Worm (Caenorhabditis elegans): ENCODE data around the gene F18E9.8.

F18E9.8 gene

DNA sequence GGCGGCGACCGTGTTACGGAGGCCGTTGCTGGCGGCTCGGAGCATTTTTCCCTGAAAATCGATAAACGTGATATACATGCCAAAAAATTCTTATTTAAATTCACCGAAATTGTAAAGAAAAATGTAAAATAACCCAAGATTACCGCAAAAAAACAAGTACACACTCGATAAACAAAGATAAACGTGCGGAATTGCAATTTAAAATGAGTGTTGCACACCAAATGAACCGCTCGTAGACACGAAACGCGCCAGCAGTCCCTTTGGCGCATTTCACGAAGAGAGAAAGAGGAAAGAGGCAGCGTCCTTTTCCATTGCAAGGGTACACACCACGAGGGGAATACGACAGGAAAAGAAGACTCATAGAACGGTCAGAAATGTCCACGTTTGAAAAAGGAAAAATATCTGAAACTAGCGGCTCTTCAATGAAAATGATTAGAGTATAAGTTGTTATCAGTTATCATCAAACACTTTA, 35.3 kb downstream of the F18E9.8 start, which contains the start of gene sdha-1 (continued):
- TF ChIP-seq attf-4 (tag; optimal IDR thresholded peaks at IDR 0.05) (no peak), spr-1 (tag; optimal IDR thresholded peaks at IDR 0.05) (peak; percentile 71), madf-5 (GFP tag; IDR thresholded peaks at IDR 0.05) (no peak), mdt-29 (GFP tag; IDR thresholded peaks at IDR 0.05) (no peak), nhr-42 (GFP tag; IDR thresholded peaks at IDR 0.05) (peak; percentile 43; the same call in 1 of the 2 replicates), spr-3 (GFP tag; optimal IDR thresholded peaks at IDR 0.05) (no peak), T26A8.4 (GFP tag; IDR thresholded peaks at IDR 0.05) (peak; percentile 71), daf-8 (GFP tag; IDR thresholded peaks at IDR 0.05) (no peak), tra-1 (GFP tag; IDR thresholded peaks at IDR 0.05) (peak; percentile 86), ceh-32 (tag; optimal IDR thresholded peaks at IDR 0.05; ENCODE audit: poor library complexity) (no peak), unc-62 (GFP tag; optimal IDR thresholded peaks at IDR 0.05 in 1 of 2) (peak in 1 of 2 experiments; percentile 75), unc-62 (tag; optimal IDR thresholded peaks at IDR 0.05) (no peak), ztf-7 (tag; optimal IDR thresholded peaks at IDR 0.05) (peak; percentile 70), T20F7.1 (GFP tag; optimal IDR thresholded peaks at IDR 0.05) (peak; percentile 69), nhr-48 (tag; optimal IDR thresholded peaks at IDR 0.05) (peak; percentile 59), lin-29 (GFP tag; IDR thresholded peaks at IDR 0.05) (0 out of 2 replicates have a peak, but pooled peaks have one; percentile 13), nhr-28 (tag; optimal IDR thresholded peaks at IDR 0.05) (peak; percentile 87), set-16 (GFP tag; IDR thresholded peaks at IDR 0.05) (no peak), dve-1 (tag; optimal IDR thresholded peaks at IDR 0.05; ENCODE audit: insufficient read depth) (peak; percentile 98), R02D3.7 (tag; optimal IDR thresholded peaks at IDR 0.05) (no peak), vab-7 (GFP tag; IDR thresholded peaks at IDR 0.05) (no peak), pqm-1 (tag; optimal IDR thresholded peaks at IDR 0.05) (peak; percentile 67), F26F4.8 (GFP tag; conservative IDR thresholded peaks at IDR 0.05) (no peak), nhr-77 (tag; optimal IDR thresholded peaks at IDR 0.05) (peak; percentile 86), dmd-9 (GFP tag; IDR thresholded peaks at IDR 0.05) (no peak), duxl-1 (tag; optimal IDR thresholded peaks at IDR 0.05; ENCODE audit: poor library complexity) (peak; percentile 66), snpc-1.2 (GFP tag; IDR thresholded peaks at IDR 0.05) (no peak), lin-1 (GFP tag; IDR thresholded peaks at IDR 0.05) (no peak), mes-2 (tag; optimal IDR thresholded peaks at IDR 0.05; ENCODE audit: poor library complexity, severe bottlenecking) (peak; percentile 86), cey-2 (tag; optimal IDR thresholded peaks at IDR 0.05; ENCODE audit: borderline replicate concordance, insufficient read depth) (no peak), ZK337.2 (GFP tag; IDR thresholded peaks at IDR 0.05) (no peak), F44E2.7 (GFP tag; IDR thresholded peaks at IDR 0.05) (no peak), snpc-4 (tag; optimal IDR thresholded peaks at IDR 0.05) (no peak), jun-1 (tag; optimal IDR thresholded peaks at IDR 0.05) (peak; percentile 52), arid-1 (GFP tag; conservative IDR thresholded peaks at IDR 0.05) (0 out of 2 replicates have a peak, but pooled peaks have one; percentile 55), nhr-11 (tag; optimal IDR thresholded peaks at IDR 0.05) (peak; percentile 90), zag-1 (tag; optimal IDR thresholded peaks at IDR 0.05) (no peak), skn-1 (tag; optimal IDR thresholded peaks at IDR 0.05) (peak; percentile 36), ceh-82 (tag; optimal IDR thresholded peaks at IDR 0.05) (no peak), zip-11 (GFP tag; IDR thresholded peaks at IDR 0.05) (no peak), Y75B8A.6 (GFP tag; IDR thresholded peaks at IDR 0.05) (no peak), ama-1 (optimal IDR thresholded peaks at IDR 0.05) (peak; percentile 66), mxl-3 (GFP tag; optimal IDR thresholded peaks at IDR 0.05) (peak; percentile 93), saeg-2 (GFP tag; IDR thresholded peaks at IDR 0.05) (peak; percentile 64; the same call in 1 of the 2 replicates), dmd-6 (GFP tag; IDR thresholded peaks at IDR 0.05) (peak; percentile 88), egl-43 (GFP tag; IDR thresholded peaks at IDR 0.05) (no peak), mxl-2 (GFP tag; conservative IDR thresholded peaks at IDR 0.05) (no peak), hlh-11 (tag; optimal IDR thresholded peaks at IDR 0.05) (peak; percentile 96), lin-13 (GFP tag; optimal IDR thresholded peaks at IDR 0.05) (peak; percentile 86), lsy-2 (tag; optimal IDR thresholded peaks at IDR 0.05) (peak; percentile 62 to 91), nhr-25 (tag; optimal IDR thresholded peaks at IDR 0.05; ENCODE audit: borderline replicate concordance, insufficient read depth) (peak; percentile 3)
